Worm (Caenorhabditis elegans): Measurements from ENCODE around the gene K06H7.1.

ce11 chrIII:8077180-8077579 lies 21.9 kb upstream of the K06H7.1 start:
- TF ChIP-seq egl-27 (tag; optimal IDR thresholded peaks at IDR 0.05): no peak
- TF ChIP-seq nhr-77 (tag; optimal IDR thresholded peaks at IDR 0.05): no peak
- TF ChIP-seq lin-11 (tag; optimal IDR thresholded peaks at IDR 0.05): no peak
- no peak for TF ChIP-seq alr-1 (tag; optimal IDR thresholded peaks at IDR 0.05)
